Fruit fly (Drosophila melanogaster) whole organism, embryonic: ENCODE results near the gene CG33647.
A peak's percentile ranks its signal among the peaks of the same experiment; 100 is the strongest.

Experiments
- Atf-2 ChIP-seq: fragments of 200-800 bp; sonication (Bioruptor generic); optimal IDR thresholded peaks from 2 replicates; lab custom pipeline; 2016; ENCODE audit warnings: missing biosample characterization, missing genetic modification characterization
- CG10274 ChIP-seq: fragments of 200-800 bp; sonication (Bioruptor generic); optimal IDR thresholded peaks from 3 replicates; lab custom pipeline; 2017; ENCODE audit warnings: missing biosample characterization, mild to moderate bottlenecking, missing genetic modification characterization
- CG10565 ChIP-seq: fragments of 200-800 bp; sonication (Bioruptor generic); optimal IDR thresholded peaks from 3 replicates; lab custom pipeline; 2016; ENCODE audit warnings: missing biosample characterization, mild to moderate bottlenecking, missing genetic modification characterization
- CG11696 ChIP-seq: fragments of 200-800 bp; sonication (Bioruptor generic); IDR thresholded peaks from 2 replicates; pipeline ENCODE4 v1.3.6; 2022; ENCODE audit warnings: missing biosample characterization, missing genetic modification characterization
- CG13287 ChIP-seq: fragments of 200-800 bp; sonication (Bioruptor generic); IDR thresholded peaks from 2 replicates; pipeline ENCODE4 v1.3.6; 2022; ENCODE audit warnings: missing biosample characterization, missing genetic modification characterization; ENCODE audit not compliant: partially characterized antibody
- CG14014 ChIP-seq: fragments of 200-800 bp; sonication (Bioruptor generic); IDR thresholded peaks from 2 replicates; pipeline ENCODE4 v1.3.6; 2022; ENCODE audit warnings: missing biosample characterization, missing genetic modification characterization
- CG14965 ChIP-seq: fragments of 200-800 bp; sonication (Bioruptor generic); optimal IDR thresholded peaks from 2 replicates; lab custom pipeline; 2016; ENCODE audit warnings: missing biosample characterization, missing genetic modification characterization, borderline replicate concordance
- CG15479 ChIP-seq: fragments of 200-800 bp; sonication (Bioruptor generic); optimal IDR thresholded peaks from 3 replicates; lab custom pipeline; 2019; ENCODE audit warnings: missing biosample characterization, mild to moderate bottlenecking, missing genetic modification characterization, moderate library complexity
- CG15696 ChIP-seq: fragments of 200-800 bp; sonication (Bioruptor generic); optimal IDR thresholded peaks from 2 replicates; lab custom pipeline; 2019; ENCODE audit warnings: missing biosample characterization, mild to moderate bottlenecking, missing genetic modification characterization, moderate library complexity
- CG17361 ChIP-seq: fragments of 200-800 bp; sonication (Bioruptor generic); IDR thresholded peaks from 3 replicates; pipeline ENCODE4 v1.3.6; 2022; ENCODE audit warnings: missing biosample characterization, missing genetic modification characterization
- CG17612 ChIP-seq: fragments of 200-800 bp; sonication (Bioruptor generic); IDR thresholded peaks from 2 replicates; pipeline ENCODE4 v1.3.6; 2022; ENCODE audit warnings: missing biosample characterization, missing genetic modification characterization
- CG2712 ChIP-seq: fragments of 200-800 bp; optimal IDR thresholded peaks from 3 replicates; lab custom pipeline; 2019; ENCODE audit warnings: missing biosample characterization, mild to moderate bottlenecking, missing genetic modification characterization, moderate library complexity
- CG3065 ChIP-seq: fragments of 200-800 bp; sonication (Bioruptor generic); optimal IDR thresholded peaks from 2 replicates; lab custom pipeline; 2016; ENCODE audit warnings: missing biosample characterization, missing genetic modification characterization
- CG33213 ChIP-seq: fragments of 200-800 bp; sonication (Bioruptor generic); optimal IDR thresholded peaks from 3 replicates; lab custom pipeline; 2016; ENCODE audit warnings: missing biosample characterization, missing genetic modification characterization
- CG3407 ChIP-seq: fragments of 200-800 bp; sonication (Bioruptor generic); optimal IDR thresholded peaks from 2 replicates; lab custom pipeline; 2018; ENCODE audit warnings: missing biosample characterization, mild to moderate bottlenecking, missing genetic modification characterization
- CG34422 ChIP-seq: fragments of 200-800 bp; sonication (Bioruptor generic); IDR thresholded peaks from 3 replicates; pipeline ENCODE4 v1.3.6; 2022; ENCODE audit warnings: missing biosample characterization, missing genetic modification characterization
- CG3995 ChIP-seq: fragments of 200-800 bp; sonication (Bioruptor generic); optimal IDR thresholded peaks from 3 replicates; lab custom pipeline; 2016; ENCODE audit warnings: missing biosample characterization, missing genetic modification characterization
- CG4617 ChIP-seq: fragments of 200-800 bp; sonication (Bioruptor generic); optimal IDR thresholded peaks from 3 replicates; lab custom pipeline; 2016; ENCODE audit warnings: missing biosample characterization, missing genetic modification characterization, borderline replicate concordance
- CG4707 ChIP-seq: fragments of 200-800 bp; sonication (Bioruptor generic); optimal IDR thresholded peaks from 2 replicates; lab custom pipeline; 2018; ENCODE audit warnings: missing biosample characterization, mild to moderate bottlenecking, missing genetic modification characterization, moderate library complexity
- CG5953 ChIP-seq: fragments of 200-800 bp; sonication (Bioruptor generic); IDR thresholded peaks from 2 replicates; pipeline ENCODE4 v1.3.6; 2022; ENCODE audit warnings: missing biosample characterization, missing genetic modification characterization
- CG6683 ChIP-seq: fragments of 200-800 bp; sonication (Bioruptor generic); optimal IDR thresholded peaks from 2 replicates; lab custom pipeline; 2017; ENCODE audit warnings: missing biosample characterization, mild to moderate bottlenecking, missing genetic modification characterization, missing genetic modification reagents
- CG6765 ChIP-seq: fragments of 200-800 bp; sonication (Bioruptor generic); optimal IDR thresholded peaks from 3 replicates; lab custom pipeline; 2017; ENCODE audit warnings: missing biosample characterization, mild to moderate bottlenecking, missing genetic modification characterization
- CG9876 ChIP-seq: fragments of 200-800 bp; sonication (Bioruptor generic); optimal IDR thresholded peaks from 2 replicates; lab custom pipeline; 2016; ENCODE audit warnings: missing biosample characterization, missing genetic modification characterization
- Dip3 ChIP-seq: fragments of 200-800 bp; sonication (Bioruptor generic); optimal IDR thresholded peaks from 3 replicates; lab custom pipeline; 2016; ENCODE audit warnings: missing biosample characterization, missing genetic modification characterization
- Elba2 ChIP-seq: fragments of 200-800 bp; sonication (Bioruptor generic); optimal IDR thresholded peaks from 3 replicates; lab custom pipeline; 2016; ENCODE audit warnings: missing biosample characterization, missing genetic modification characterization
- HLH4C ChIP-seq: fragments of 200-800 bp; sonication (Bioruptor generic); IDR thresholded peaks from 3 replicates; pipeline ENCODE4 v1.3.6; 2022; ENCODE audit warnings: missing biosample characterization, missing genetic modification characterization; ENCODE audit not compliant: partially characterized antibody
- HLH54F ChIP-seq: fragments of 200-800 bp; sonication (Bioruptor generic); optimal IDR thresholded peaks from 3 replicates; lab custom pipeline; 2016; ENCODE audit warnings: missing biosample characterization, missing genetic modification characterization
- Mes4 ChIP-seq: fragments of 200-800 bp; sonication (Bioruptor generic); optimal IDR thresholded peaks from 2 replicates; lab custom pipeline; 2016; ENCODE audit warnings: missing biosample characterization, missing genetic modification characterization
- NFAT ChIP-seq: fragments of 200-800 bp; sonication (Bioruptor generic); IDR thresholded peaks from 2 replicates; pipeline ENCODE4 v1.3.6; 2022; ENCODE audit warnings: missing biosample characterization, missing genetic modification characterization
- Oli ChIP-seq: fragments of 200-800 bp; sonication (Bioruptor generic); optimal IDR thresholded peaks from 2 replicates; lab custom pipeline; 2018; ENCODE audit warnings: missing biosample characterization, mild to moderate bottlenecking, missing genetic modification characterization, moderate library complexity
- Poxn ChIP-seq: fragments of 200-800 bp; sonication (Bioruptor generic); IDR thresholded peaks from 2 replicates; pipeline ENCODE4 v1.3.6; 2022; ENCODE audit warnings: missing biosample characterization, missing genetic modification characterization
- Sox100B ChIP-seq: fragments of 200-800 bp; sonication (Bioruptor generic); optimal IDR thresholded peaks from 3 replicates; lab custom pipeline; 2018; ENCODE audit warnings: missing biosample characterization, mild to moderate bottlenecking, missing genetic modification characterization
- abd-A ChIP-seq: fragments of 200-800 bp; sonication (Bioruptor generic); optimal IDR thresholded peaks from 3 replicates; lab custom pipeline; 2019; ENCODE audit warnings: missing biosample characterization, mild to moderate bottlenecking, missing genetic modification characterization, moderate library complexity
- bcd ChIP-seq: fragments of 200-800 bp; sonication (Bioruptor generic); optimal IDR thresholded peaks from 2 replicates; lab custom pipeline; 2017; ENCODE audit warnings: missing biosample characterization, mild to moderate bottlenecking, missing genetic modification characterization
- cato ChIP-seq: fragments of 200-800 bp; sonication (Bioruptor generic); optimal IDR thresholded peaks from 2 replicates; lab custom pipeline; 2016; ENCODE audit warnings: missing biosample characterization, missing genetic modification characterization, borderline replicate concordance
- chinmo ChIP-seq: fragments of 200-800 bp; sonication (Bioruptor generic); IDR thresholded peaks from 4 replicates; pipeline ENCODE4 v1.3.6; 2022; ENCODE audit warnings: missing biosample characterization, missing genetic modification characterization; ENCODE audit not compliant: partially characterized antibody
- gsb ChIP-seq: fragments of 200-800 bp; sonication (Bioruptor generic); IDR thresholded peaks from 2 replicates; pipeline ENCODE4 v1.3.6; 2022; ENCODE audit warnings: missing biosample characterization, missing genetic modification characterization
- inv ChIP-seq: fragments of 200-800 bp; sonication (Bioruptor generic); IDR thresholded peaks from 2 replicates; pipeline ENCODE4 v1.3.6; 2022; ENCODE audit warnings: missing biosample characterization, missing genetic modification characterization; ENCODE audit not compliant: partially characterized antibody
- jing ChIP-seq: fragments of 200-800 bp; sonication (Bioruptor generic); optimal IDR thresholded peaks from 2 replicates; lab custom pipeline; 2018; ENCODE audit warnings: missing biosample characterization, mild to moderate bottlenecking, missing genetic modification characterization
- lilli ChIP-seq: fragments of 200-800 bp; sonication (Bioruptor generic); optimal IDR thresholded peaks from 3 replicates; lab custom pipeline; 2016; ENCODE audit warnings: missing biosample characterization, missing genetic modification characterization
- lov ChIP-seq, 2 experiments: fragments of 200-800 bp in 1 of 2; fragments of >200 bp in 1 of 2; sonication (Bioruptor generic) in 1 of 2; IDR thresholded peaks in 1 of 2; optimal IDR thresholded peaks in 1 of 2; 2 replicates in 1 of 2; 3 replicates in 1 of 2; pipeline versions ENCODE4 v1.3.6 to Lab custom; 2017 to 2022; ENCODE audit warnings: missing biosample characterization in 1 of 2, missing genetic modification characterization in 1 of 2
- nmo ChIP-seq: fragments of 200-800 bp; sonication (Bioruptor generic); optimal IDR thresholded peaks from 2 replicates; lab custom pipeline; 2018; ENCODE audit warnings: missing biosample characterization, mild to moderate bottlenecking, missing genetic modification characterization, moderate library complexity
- onecut ChIP-seq: fragments of 200-800 bp; sonication (Bioruptor generic); IDR thresholded peaks from 2 replicates; pipeline ENCODE4 v1.3.6; 2022; ENCODE audit warnings: missing biosample characterization, missing genetic modification characterization
- repo ChIP-seq: fragments of 200-800 bp; sonication (Bioruptor generic); optimal IDR thresholded peaks from 2 replicates; lab custom pipeline; 2016; ENCODE audit warnings: missing biosample characterization, missing genetic modification characterization
- rib ChIP-seq: fragments of 200-800 bp; sonication (Bioruptor generic); IDR thresholded peaks from 2 replicates; pipeline ENCODE4 v1.3.6; 2022; ENCODE audit warnings: missing biosample characterization, missing genetic modification characterization
- slou ChIP-seq: fragments of 200-800 bp; sonication (Bioruptor generic); optimal IDR thresholded peaks from 3 replicates; lab custom pipeline; 2016; ENCODE audit warnings: missing biosample characterization, missing genetic modification characterization
- wdn ChIP-seq: fragments of 200-800 bp; sonication (Bioruptor generic); IDR thresholded peaks from 2 replicates; pipeline ENCODE4 v1.3.6; 2022; ENCODE audit warnings: missing biosample characterization, missing genetic modification characterization
- zen ChIP-seq: fragments of 200-800 bp; sonication (Bioruptor generic); optimal IDR thresholded peaks from 3 replicates; lab custom pipeline; 2018; ENCODE audit warnings: missing biosample characterization, mild to moderate bottlenecking, missing genetic modification characterization, moderate library complexity
- zen2 ChIP-seq: fragments of 200-800 bp; sonication (Bioruptor generic); IDR thresholded peaks from 3 replicates; pipeline ENCODE4 v1.3.6; 2022; ENCODE audit warnings: missing biosample characterization, missing genetic modification characterization; ENCODE audit not compliant: partially characterized antibody
- zf30C ChIP-seq: fragments of 200-800 bp; sonication (Bioruptor generic); optimal IDR thresholded peaks from 3 replicates; lab custom pipeline; 2018; ENCODE audit warnings: missing biosample characterization, mild to moderate bottlenecking, missing genetic modification characterization

Gene CG33647

DNA sequence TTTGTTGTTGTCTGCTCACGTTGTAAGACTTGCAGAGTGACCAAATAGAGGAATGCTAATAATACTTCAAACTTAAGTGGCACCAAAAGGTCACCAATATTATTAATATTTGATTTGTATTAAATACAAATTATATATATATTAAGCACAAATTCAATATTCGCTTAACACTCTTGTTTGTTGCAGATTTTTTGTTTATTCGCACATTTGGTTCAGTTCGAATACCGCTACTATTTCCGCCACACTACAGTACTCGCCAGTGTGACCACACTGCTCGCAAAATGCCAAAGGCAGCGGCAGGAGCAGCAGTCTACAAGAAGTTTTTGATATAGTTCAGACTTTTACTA, 28.0 kb downstream of the CG33647 start, which contains the start of gene Max (continued):
- TF ChIP-seq lilli (peak; percentile 59), CG14965 (GFP tag; lab: Kevin White, UChicago) (no peak), CG15696 (tag; lab: Kevin White, UChicago) (peak; percentile 57), CG17361 (GFP tag; lab: Robert Waterston, UW) (peak; percentile 59), Dip3 (GFP tag; lab: Kevin White, UChicago) (no peak), CG17612 (GFP tag; lab: Robert Waterston, UW) (no peak), CG2712 (tag; lab: Kevin White, UChicago) (peak; percentile 84), repo (GFP tag; lab: Kevin White, UChicago) (no peak), CG34422 (GFP tag; lab: Robert Waterston, UW) (peak; percentile 47; the same call in 2 of the 3 replicates), CG33213 (GFP tag; lab: Kevin White, UChicago) (peak; percentile 15), CG9876 (no peak), cato (peak; percentile 8), CG3995 (GFP tag; lab: Kevin White, UChicago) (peak; percentile 46), CG10565 (no peak), CG14014 (GFP tag; lab: Robert Waterston, UW) (peak; percentile 70), chinmo (GFP tag; lab: Robert Waterston, UW) (no peak), Poxn (GFP tag; lab: Robert Waterston, UW) (no peak), CG6683 (peak; percentile 26), jing (GFP tag; lab: Kevin White, UChicago) (no peak), lov (optimal IDR thresholded peaks at IDR 0.05; lab: Kevin White, UChicago) (no peak), lov (GFP tag; IDR thresholded peaks at IDR 0.05; lab: Robert Waterston, UW) (0 out of 3 replicates have a peak, but pooled peaks have one; percentile 32), CG3407 (peak; percentile 43), CG6765 (peak; percentile 3), Mes4 (GFP tag; lab: Kevin White, UChicago) (no peak), HLH4C (GFP tag; lab: Robert Waterston, UW) (no peak), zen (peak; percentile 45), onecut (GFP tag; lab: Robert Waterston, UW) (peak; percentile 46), HLH54F (GFP tag; lab: Kevin White, UChicago) (peak; percentile 7), slou (peak; percentile 24), Sox100B (GFP tag; lab: Kevin White, UChicago) (no peak), CG15479 (GFP tag; lab: Kevin White, UChicago) (no peak), bcd (GFP tag; lab: Kevin White, UChicago) (peak; percentile 67), CG5953 (GFP tag; lab: Robert Waterston, UW) (no peak), CG13287 (GFP tag; lab: Robert Waterston, UW) (no peak; the same call in 1 of the 2 replicates), CG11696 (GFP tag; lab: Robert Waterston, UW) (peak; percentile 65), wdn (GFP tag; lab: Robert Waterston, UW) (no peak), rib (GFP tag; lab: Robert Waterston, UW) (no peak), abd-A (tag; lab: Kevin White, UChicago) (no peak), CG4707 (no peak), CG3065 (GFP tag; lab: Kevin White, UChicago) (no peak), NFAT (GFP tag; lab: Robert Waterston, UW) (peak; percentile 78), nmo (peak; percentile 82), Atf-2 (no peak), CG10274 (GFP tag; lab: Kevin White, UChicago) (no peak), gsb (no peak), zf30C (no peak), zen2 (GFP tag; lab: Robert Waterston, UW) (no peak), CG4617 (GFP tag; lab: Kevin White, UChicago) (peak; percentile 87), inv (GFP tag; lab: Robert Waterston, UW) (no peak), Elba2 (GFP tag; lab: Kevin White, UChicago) (no peak), Oli (peak; percentile 47)
